Fruit fly (Drosophila melanogaster) whole organism, prepupa: ENCODE data around the gene CG4619.

Source experiments
- CG11902 ChIP-seq: fragments of 200-800 bp; sonication (Bioruptor generic); optimal IDR thresholded peaks from 3 replicates; lab custom pipeline; 2016; ENCODE audit warnings: missing biosample characterization, missing genetic modification characterization
- CG15336 ChIP-seq: fragments of 200-800 bp; sonication (Bioruptor generic); IDR thresholded peaks from 2 replicates; pipeline ENCODE4 v1.3.6; 2022; ENCODE audit warnings: missing biosample characterization, missing genetic modification characterization
- CG1621 ChIP-seq: fragments of 200-800 bp; sonication (Bioruptor generic); optimal IDR thresholded peaks from 3 replicates; lab custom pipeline; 2018; ENCODE audit warnings: missing biosample characterization, mild to moderate bottlenecking, missing genetic modification characterization
- CG16779 ChIP-seq: fragments of 200-800 bp; sonication (Bioruptor generic); optimal IDR thresholded peaks from 3 replicates; lab custom pipeline; 2017; ENCODE audit warnings: missing biosample characterization, mild to moderate bottlenecking, missing genetic modification characterization
- CG3032 ChIP-seq: fragments of 200-800 bp; optimal IDR thresholded peaks from 2 replicates; lab custom pipeline; 2019; ENCODE audit warnings: missing biosample characterization, mild to moderate bottlenecking, missing genetic modification characterization, moderate library complexity
- CG31627 ChIP-seq: fragments of 200-800 bp; sonication (Bioruptor generic); optimal IDR thresholded peaks from 3 replicates; lab custom pipeline; 2016; ENCODE audit warnings: missing biosample characterization, missing genetic modification characterization
- CG32006 ChIP-seq: fragments of 200-800 bp; sonication (Bioruptor generic); optimal IDR thresholded peaks from 3 replicates; lab custom pipeline; 2017; ENCODE audit warnings: missing biosample characterization, mild to moderate bottlenecking, missing genetic modification characterization
- CG3919 ChIP-seq: fragments of 200-800 bp; sonication (Bioruptor generic); optimal IDR thresholded peaks from 3 replicates; lab custom pipeline; 2016; ENCODE audit warnings: missing biosample characterization, missing genetic modification characterization
- CG4318 ChIP-seq: fragments of 200-800 bp; sonication (Bioruptor generic); optimal IDR thresholded peaks from 3 replicates; lab custom pipeline; 2017; ENCODE audit warnings: missing biosample characterization, mild to moderate bottlenecking, missing genetic modification characterization
- CG6163 ChIP-seq: fragments of 200-800 bp; sonication (Bioruptor generic); IDR thresholded peaks from 3 replicates; pipeline ENCODE4 v1.3.6; 2022; ENCODE audit warnings: missing biosample characterization, missing genetic modification characterization
- CG6792 ChIP-seq: fragments of 200-800 bp; sonication (Bioruptor generic); optimal IDR thresholded peaks from 3 replicates; lab custom pipeline; 2016; ENCODE audit warnings: missing biosample characterization, missing genetic modification characterization
- CG6808 ChIP-seq: fragments of 200-800 bp; sonication (Bioruptor generic); optimal IDR thresholded peaks from 3 replicates; lab custom pipeline; 2017; ENCODE audit warnings: missing biosample characterization, missing genetic modification characterization, mild to moderate bottlenecking, moderate library complexity, missing genetic modification reagents
- CG6854 ChIP-seq: fragments of 200-800 bp; sonication (Bioruptor generic); optimal IDR thresholded peaks from 2 replicates; lab custom pipeline; 2017; ENCODE audit warnings: missing biosample characterization, mild to moderate bottlenecking, missing genetic modification characterization
- CG7368 ChIP-seq: fragments of 200-800 bp; sonication (Bioruptor generic); optimal IDR thresholded peaks from 3 replicates; lab custom pipeline; 2016; ENCODE audit warnings: missing biosample characterization, missing genetic modification characterization
- CG8119 ChIP-seq: fragments of 200-800 bp; sonication (Bioruptor generic); IDR thresholded peaks from 3 replicates; pipeline ENCODE4 v1.3.6; 2022; ENCODE audit warnings: missing biosample characterization, missing genetic modification characterization
- CG8632 ChIP-seq: fragments of 200-800 bp; sonication (Bioruptor generic); optimal IDR thresholded peaks from 3 replicates; lab custom pipeline; 2016; ENCODE audit warnings: missing biosample characterization, missing genetic modification characterization
- CG9139 ChIP-seq: fragments of 200-800 bp; sonication (Bioruptor generic); optimal IDR thresholded peaks from 3 replicates; lab custom pipeline; 2017; ENCODE audit warnings: missing biosample characterization, mild to moderate bottlenecking, missing genetic modification characterization
- Eip75B ChIP-seq: fragments of 200-800 bp; sonication (Bioruptor generic); optimal IDR thresholded peaks from 3 replicates; lab custom pipeline; 2016; ENCODE audit warnings: missing biosample characterization, missing genetic modification characterization
- Eip78C ChIP-seq: fragments of 200-800 bp; sonication (Bioruptor generic); peaks from one replicate; lab custom pipeline; 2016; ENCODE audit warnings: missing biosample characterization, missing genetic modification characterization
- Ets21C ChIP-seq: fragments of 200-800 bp; sonication (Bioruptor generic); optimal IDR thresholded peaks from 3 replicates; lab custom pipeline; 2016; ENCODE audit warnings: missing biosample characterization, missing genetic modification characterization
- Ets96B ChIP-seq: fragments of 200-800 bp; optimal IDR thresholded peaks from 2 replicates; lab custom pipeline; 2019; ENCODE audit warnings: missing biosample characterization, mild to moderate bottlenecking, missing genetic modification characterization, moderate library complexity
- Hr39 ChIP-seq: fragments of 200-800 bp; sonication (Bioruptor generic); optimal IDR thresholded peaks from 2 replicates; lab custom pipeline; 2016; ENCODE audit warnings: missing biosample characterization, missing genetic modification characterization
- Hr4 ChIP-seq: fragments of 200-800 bp; sonication (Bioruptor generic); optimal IDR thresholded peaks from 3 replicates; lab custom pipeline; 2016; ENCODE audit warnings: missing biosample characterization, missing genetic modification characterization
- Lpt ChIP-seq: fragments of 200-800 bp; sonication (Bioruptor generic); optimal IDR thresholded peaks from 3 replicates; lab custom pipeline; 2016; ENCODE audit warnings: missing biosample characterization, missing genetic modification characterization
- Met ChIP-seq: fragments of 200-800 bp; sonication (Bioruptor generic); optimal IDR thresholded peaks from 3 replicates; lab custom pipeline; 2016; ENCODE audit warnings: missing biosample characterization, missing genetic modification characterization
- Smox ChIP-seq: fragments of 200-800 bp; sonication (Bioruptor generic); optimal IDR thresholded peaks from 3 replicates; lab custom pipeline; 2016; ENCODE audit warnings: missing biosample characterization, missing genetic modification characterization
- Sox102F ChIP-seq: fragments of 200-800 bp; sonication (Bioruptor generic); optimal IDR thresholded peaks from 2 replicates; lab custom pipeline; 2016; ENCODE audit warnings: missing biosample characterization, mild to moderate bottlenecking, missing genetic modification characterization
- Sox14 ChIP-seq: fragments of 200-800 bp; sonication (Bioruptor generic); optimal IDR thresholded peaks from 3 replicates; lab custom pipeline; 2016; ENCODE audit warnings: missing biosample characterization, missing genetic modification characterization
- Sox15 ChIP-seq: fragments of 200-800 bp; sonication (Bioruptor generic); optimal IDR thresholded peaks from 3 replicates; lab custom pipeline; 2016; ENCODE audit warnings: missing biosample characterization, missing genetic modification characterization
- achi ChIP-seq: fragments of 200-800 bp; sonication (Bioruptor generic); optimal IDR thresholded peaks from 3 replicates; lab custom pipeline; 2016; ENCODE audit warnings: missing biosample characterization, missing genetic modification characterization
- dac ChIP-seq: fragments of 200-800 bp; sonication (Bioruptor generic); optimal IDR thresholded peaks from 2 replicates; lab custom pipeline; 2017; ENCODE audit warnings: missing biosample characterization, mild to moderate bottlenecking, missing genetic modification characterization
- dsx ChIP-seq: fragments of 200-800 bp; optimal IDR thresholded peaks from 3 replicates; lab custom pipeline; 2019; ENCODE audit warnings: missing biosample characterization, mild to moderate bottlenecking, missing genetic modification characterization, moderate library complexity; ENCODE audit not compliant: poor library complexity, severe bottlenecking
- eg ChIP-seq: fragments of 200-800 bp; sonication (Bioruptor generic); IDR thresholded peaks from 3 replicates; pipeline ENCODE4 v1.3.6; 2022; ENCODE audit warnings: missing biosample characterization, missing genetic modification characterization
- esn ChIP-seq: fragments of 200-800 bp; sonication (Bioruptor generic); optimal IDR thresholded peaks from 2 replicates; lab custom pipeline; 2016; ENCODE audit warnings: missing biosample characterization, mild to moderate bottlenecking, missing genetic modification characterization, moderate library complexity
- fd85E ChIP-seq: fragments of 200-800 bp; sonication (Bioruptor generic); optimal IDR thresholded peaks from 3 replicates; lab custom pipeline; 2016; ENCODE audit warnings: missing biosample characterization, missing genetic modification characterization
- fkh ChIP-seq: fragments of 200-800 bp; sonication (Bioruptor generic); optimal IDR thresholded peaks from 3 replicates; lab custom pipeline; 2017; ENCODE audit warnings: missing biosample characterization, mild to moderate bottlenecking, missing genetic modification characterization, moderate library complexity
- lz ChIP-seq: fragments of 200-800 bp; sonication (Bioruptor generic); optimal IDR thresholded peaks from 3 replicates; lab custom pipeline; 2016; ENCODE audit warnings: missing biosample characterization, missing genetic modification characterization
- net ChIP-seq: fragments of 200-800 bp; sonication (Bioruptor generic); optimal IDR thresholded peaks from 3 replicates; lab custom pipeline; 2016; ENCODE audit warnings: missing biosample characterization, missing genetic modification characterization
- pdm3 ChIP-seq: fragments of 200-800 bp; sonication (Bioruptor generic); optimal IDR thresholded peaks from 3 replicates; lab custom pipeline; 2016; ENCODE audit warnings: missing biosample characterization, missing genetic modification characterization
- salr ChIP-seq, 2 experiments: fragments of 200-800 bp; sonication (Bioruptor generic); optimal IDR thresholded peaks; 3 replicates each; lab custom pipeline; 2016 to 2018; ENCODE audit warnings: missing biosample characterization in 2 of 2, missing genetic modification characterization in 2 of 2, mild to moderate bottlenecking in 1 of 2
- spab ChIP-seq: fragments of 200-800 bp; sonication (Bioruptor generic); optimal IDR thresholded peaks from 2 replicates; lab custom pipeline; 2017; ENCODE audit warnings: missing biosample characterization, mild to moderate bottlenecking, missing genetic modification characterization, missing genetic modification reagents
- ss ChIP-seq, 2 experiments: fragments of 200-800 bp; sonication (Bioruptor generic); optimal IDR thresholded peaks; 2 replicates in 1 of 2; 3 replicates in 1 of 2; lab custom pipeline; 2017 to 2018; ENCODE audit warnings: mild to moderate bottlenecking in 2 of 2, missing biosample characterization in 2 of 2, missing genetic modification characterization in 2 of 2, moderate library complexity in 1 of 2
- svp ChIP-seq: fragments of 200-800 bp; sonication (Bioruptor generic); peaks from one replicate; lab custom pipeline; 2016; ENCODE audit warnings: missing biosample characterization, missing genetic modification characterization
- vri ChIP-seq: fragments of 200-800 bp; sonication (Bioruptor generic); optimal IDR thresholded peaks from 3 replicates; lab custom pipeline; 2016; ENCODE audit warnings: missing biosample characterization, mild to moderate bottlenecking, missing genetic modification characterization

The CG4619 gene

DNA sequence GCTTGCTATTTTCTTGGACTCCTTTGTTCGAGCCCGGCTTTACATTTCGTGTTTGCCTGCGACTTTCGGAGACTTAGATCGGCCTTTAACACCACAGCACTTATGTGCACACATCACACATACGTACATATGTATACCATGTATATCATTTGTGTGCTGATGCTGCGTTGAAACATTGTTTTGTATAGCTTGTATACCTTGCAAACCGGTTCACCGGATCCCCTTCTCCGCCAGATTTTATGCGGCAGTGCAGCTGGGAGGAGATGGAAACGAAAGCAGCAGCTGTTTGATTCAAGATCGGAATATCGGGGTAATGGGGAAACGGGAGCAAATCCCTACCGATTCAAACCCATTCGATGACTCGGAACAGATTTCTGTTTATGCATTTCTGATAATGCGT lies 7.4 kb downstream of the CG4619 start:
- TF ChIP-seq CG1621 (tag; lab: Kevin White, UChicago) (peak; percentile 8), CG8119 (no peak), Ets21C (GFP tag; lab: Kevin White, UChicago) (no peak), CG9139 (GFP tag; lab: Kevin White, UChicago) (no peak), dac (GFP tag; lab: Kevin White, UChicago) (no peak), salr (GFP tag; optimal IDR thresholded peaks at IDR 0.05; lab: Kevin White, UChicago) (no peak), CG6163 (GFP tag; lab: Robert Waterston, UW) (0 out of 3 replicates have a peak, but pooled peaks have one; percentile 31), dsx (GFP tag; lab: Kevin White, UChicago) (peak; percentile 95), CG6854 (GFP tag; lab: Kevin White, UChicago) (peak; percentile 8), pdm3 (no peak), CG32006 (no peak), CG3032 (tag; lab: Kevin White, UChicago) (no peak), fkh (GFP tag; lab: Kevin White, UChicago) (peak; percentile 27)

DNA sequence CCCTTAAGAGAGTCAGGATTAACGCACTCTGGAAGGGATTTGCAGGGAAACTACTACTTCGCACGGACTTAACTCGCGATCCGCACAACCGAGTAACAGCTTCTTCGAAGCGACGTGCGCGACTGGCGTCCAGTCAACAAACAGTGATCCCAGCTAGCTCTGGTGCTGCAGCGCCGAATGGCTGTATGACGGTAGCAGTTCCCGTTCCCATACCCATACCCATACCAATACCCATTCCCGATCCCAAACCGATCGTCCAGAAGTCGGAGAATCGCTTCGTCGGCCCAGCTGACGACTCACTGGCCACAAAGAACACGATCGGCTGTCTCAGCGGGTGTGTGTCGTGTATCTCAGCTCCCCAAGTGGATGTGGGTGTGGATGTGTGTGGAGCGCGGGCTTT lies 8.6 kb downstream of the CG4619 start, which contains the start of gene CG5853:
Gene CG5853, minus strand, starts transcription at position 384 of the 400 bp plus-strand sequence.
- peak; percentile 89 for TF ChIP-seq svp
- peak; percentile 55 to 70 for TF ChIP-seq ss (GFP tag; optimal IDR thresholded peaks at IDR 0.05; lab: Kevin White, UChicago)
- TF ChIP-seq CG32006, result no peak
- peak; percentile 73 for TF ChIP-seq CG6163 (GFP tag; lab: Robert Waterston, UW)
- TF ChIP-seq CG8632 (GFP tag; lab: Kevin White, UChicago), result peak; percentile 16
- peak; percentile 18 for TF ChIP-seq fkh (GFP tag; lab: Kevin White, UChicago)
- peak; percentile 4 for TF ChIP-seq Ets96B (tag; lab: Kevin White, UChicago)
- peak; percentile 63 for TF ChIP-seq dsx (GFP tag; lab: Kevin White, UChicago)
- TF ChIP-seq lz (GFP tag; lab: Kevin White, UChicago), result no peak
- peak; percentile 8 for TF ChIP-seq Lpt (GFP tag; lab: Kevin White, UChicago)
- TF ChIP-seq CG8119, result peak; percentile 16; the same call in 1 of the 3 replicates
- TF ChIP-seq Sox15 (GFP tag; lab: Kevin White, UChicago), result no peak
- TF ChIP-seq CG4318, result no peak
- peak; percentile 10 for TF ChIP-seq CG6808
- peak; percentile 33 for TF ChIP-seq Eip75B (GFP tag; lab: Kevin White, UChicago)
- TF ChIP-seq Sox102F (GFP tag; lab: Kevin White, UChicago), result peak; percentile 61
- no peak for TF ChIP-seq Smox (GFP tag; lab: Kevin White, UChicago)
- no peak for TF ChIP-seq CG11902 (GFP tag; lab: Kevin White, UChicago)
- no peak for TF ChIP-seq spab (GFP tag; lab: Kevin White, UChicago)
- TF ChIP-seq CG9139 (GFP tag; lab: Kevin White, UChicago), result peak; percentile 67
- peak; percentile 34 for TF ChIP-seq achi
- peak; percentile 68; the same call in 2 of the 3 replicates for TF ChIP-seq eg (GFP tag; lab: Robert Waterston, UW)
- peak; percentile 48; the same call in 1 of the 2 replicates for TF ChIP-seq CG15336 (GFP tag; lab: Robert Waterston, UW)
- peak; percentile 76 for TF ChIP-seq Sox14
- TF ChIP-seq CG1621 (tag; lab: Kevin White, UChicago), result peak; percentile 64
- TF ChIP-seq CG3032 (tag; lab: Kevin White, UChicago), result peak; percentile 3
- peak in 1 of 2 experiments; percentile 32 for TF ChIP-seq salr (GFP tag; optimal IDR thresholded peaks at IDR 0.05; lab: Kevin White, UChicago)
- TF ChIP-seq fd85E (GFP tag; lab: Kevin White, UChicago), result peak; percentile 16
- TF ChIP-seq vri (GFP tag; lab: Kevin White, UChicago), result peak; percentile 96
- TF ChIP-seq CG3919 (GFP tag; lab: Kevin White, UChicago), result peak; percentile 46
- no peak for TF ChIP-seq Eip78C
- TF ChIP-seq Hr39, result no peak
- TF ChIP-seq CG6854 (GFP tag; lab: Kevin White, UChicago), result peak; percentile 82
- TF ChIP-seq esn (GFP tag; lab: Kevin White, UChicago), result peak; percentile 5
- TF ChIP-seq net (GFP tag; lab: Kevin White, UChicago), result peak; percentile 50
- TF ChIP-seq Met (GFP tag; lab: Kevin White, UChicago), result peak; percentile 35
- peak; percentile 65 for TF ChIP-seq CG16779 (tag; lab: Kevin White, UChicago)
- TF ChIP-seq dac (GFP tag; lab: Kevin White, UChicago), result no peak
- peak; percentile 26 for TF ChIP-seq CG7368 (GFP tag; lab: Kevin White, UChicago)
- no peak for TF ChIP-seq Hr4
- no peak for TF ChIP-seq CG31627 (GFP tag; lab: Kevin White, UChicago)
- peak; percentile 5 for TF ChIP-seq CG6792 (GFP tag; lab: Kevin White, UChicago)
